Worm (Caenorhabditis elegans) whole organism, late embryonic: ENCODE results near the gene cwp-3.
A peak's percentile ranks its signal among the peaks of the same experiment; 100 is the strongest.

Source experiments
- elt-2 ChIP-seq: sonication (generic microtip); optimal IDR thresholded peaks from 2 replicates; lab custom pipeline; 2016; ENCODE audit warnings: missing genetic modification reagents, missing genetic modification characterization, missing compliant biosample characterization
- hlh-8 ChIP-seq: sonication (generic microtip); optimal IDR thresholded peaks from 2 replicates; lab custom pipeline; 2016; ENCODE audit warnings: missing genotype, missing genetic modification characterization, missing compliant biosample characterization
- rnt-1 ChIP-seq: sonication (generic microtip); optimal IDR thresholded peaks from 2 replicates; lab custom pipeline; 2016; ENCODE audit warnings: missing genetic modification characterization, missing compliant biosample characterization
- tbx-2 ChIP-seq: sonication (generic microtip); optimal IDR thresholded peaks from 2 replicates; lab custom pipeline; 2016; ENCODE audit warnings: missing genetic modification characterization, missing compliant biosample characterization

ce11 chrV:4826710-4827380 lies 15.8 kb upstream of the cwp-3 start, which contains the start of the genes hsp-6 and C37H5.5:
- TF ChIP-seq hlh-8 (tag; lab: Kevin White, UChicago) (no peak), elt-2 (tag; lab: Kevin White, UChicago) (peak; percentile 38), tbx-2 (tag; lab: Kevin White, UChicago) (peak; percentile 59), rnt-1 (tag; lab: Kevin White, UChicago) (no peak)
